Fruit fly (Drosophila melanogaster): ENCODE measurements around the gene CG10428.

The CG10428 gene

dm6 chr2L:18921246-18921645, 27.4 kb upstream of the CG10428 start (continued):
- TF ChIP-seq dmrt99B (tag; optimal IDR thresholded peaks at IDR 0.05) (peak; percentile 52), Neu2 (GFP tag; optimal IDR thresholded peaks at IDR 0.05; ENCODE audit: borderline replicate concordance) (no peak), CG18011 (GFP tag; optimal IDR thresholded peaks at IDR 0.05) (no peak), Nf-YB (GFP tag; optimal IDR thresholded peaks at IDR 0.05) (peak; percentile 34), Usf (GFP tag; optimal IDR thresholded peaks at IDR 0.05) (no peak), eyg (GFP tag; optimal IDR thresholded peaks at IDR 0.05) (no peak), CG2678 (tag; optimal IDR thresholded peaks at IDR 0.05) (peak; percentile 57), her (GFP tag; optimal IDR thresholded peaks at IDR 0.05) (no peak), CG14441 (GFP tag; IDR thresholded peaks at IDR 0.05) (no peak), Scr (GFP tag; IDR thresholded peaks at IDR 0.05; ENCODE audit: partially characterized antibody) (no peak), crol (GFP tag; IDR thresholded peaks at IDR 0.05) (no peak), CG7357 (GFP tag; IDR thresholded peaks at IDR 0.05) (no peak), CG13123 (GFP tag; optimal IDR thresholded peaks at IDR 0.05) (no peak), Rfx (GFP tag; IDR thresholded peaks at IDR 0.05) (no peak), Doc2 (GFP tag; IDR thresholded peaks at IDR 0.05) (no peak), pfk (GFP tag; optimal IDR thresholded peaks at IDR 0.05) (no peak), hkb (optimal IDR thresholded peaks at IDR 0.05) (no peak), hkb (GFP tag; IDR thresholded peaks at IDR 0.05) (peak; percentile 54; the same call in 1 of the 2 replicates), sqz (GFP tag; optimal IDR thresholded peaks at IDR 0.05) (no peak), CG2875 (GFP tag; optimal IDR thresholded peaks at IDR 0.05) (peak; percentile 42), Elba2 (GFP tag; optimal IDR thresholded peaks at IDR 0.05) (peak; percentile 46), CG6654 (GFP tag; optimal IDR thresholded peaks at IDR 0.05) (no peak), CG17328 (GFP tag; IDR thresholded peaks at IDR 0.05) (peak; percentile 52), CG6254 (GFP tag; optimal IDR thresholded peaks at IDR 0.05) (peak; percentile 57), CG9817 (tag; optimal IDR thresholded peaks at IDR 0.05) (no peak), Ravus (GFP tag; IDR thresholded peaks at IDR 0.05) (no peak), CG1792 (GFP tag; optimal IDR thresholded peaks at IDR 0.05) (no peak), corto (GFP tag; optimal IDR thresholded peaks at IDR 0.05) (no peak), CG13424 (tag; optimal IDR thresholded peaks at IDR 0.05) (peak; percentile 43), CG7745 (tag; optimal IDR thresholded peaks at IDR 0.05) (no peak), CG10979 (tag; optimal IDR thresholded peaks at IDR 0.05) (peak; percentile 78), Dad (GFP tag; optimal IDR thresholded peaks at IDR 0.05) (peak; percentile 25), pros (GFP tag; optimal IDR thresholded peaks at IDR 0.05) (peak; percentile 44), pum (GFP tag; optimal IDR thresholded peaks at IDR 0.05) (peak; percentile 59), E2f1 (GFP tag; IDR thresholded peaks at IDR 0.05) (no peak), cas (GFP tag; IDR thresholded peaks at IDR 0.05) (no peak), CG8290 (GFP tag; optimal IDR thresholded peaks at IDR 0.05) (no peak), CG8290 (tag; optimal IDR thresholded peaks at IDR 0.05) (no peak), CG10462 (GFP tag; optimal IDR thresholded peaks at IDR 0.05) (peak; percentile 30), Myb (GFP tag; optimal IDR thresholded peaks at IDR 0.05) (no peak), gcm (GFP tag; optimal IDR thresholded peaks at IDR 0.05) (peak; percentile 49), HLH3B (GFP tag; IDR thresholded peaks at IDR 0.05) (0 out of 2 replicates have a peak, but pooled peaks have one; percentile 22), Eip74EF (GFP tag; optimal IDR thresholded peaks at IDR 0.05) (no peak), PHDP (tag; optimal IDR thresholded peaks at IDR 0.05) (peak; percentile 23), wor (GFP tag; IDR thresholded peaks at IDR 0.05) (no peak), ind (GFP tag; optimal IDR thresholded peaks at IDR 0.05) (peak; percentile 13), CG10543 (GFP tag; optimal IDR thresholded peaks at IDR 0.05) (no peak), salm (tag; optimal IDR thresholded peaks at IDR 0.05) (peak; percentile 15), CG17912 (GFP tag; optimal IDR thresholded peaks at IDR 0.05) (no peak), Kr (GFP tag; optimal IDR thresholded peaks at IDR 0.05) (no peak), Ptx1 (GFP tag; IDR thresholded peaks at IDR 0.05) (no peak; the same call in 1 of the 2 replicates), CG16779 (GFP tag; IDR thresholded peaks at IDR 0.05) (no peak)
